Worm (Caenorhabditis elegans) whole organism, young adult: ENCODE results near the gene frpr-5.

Source experiments
- F49E8.2 ChIP-seq: sonication (generic microtip); optimal IDR thresholded peaks from 3 replicates; lab custom pipeline; 2017; ENCODE audit warnings: missing genetic modification characterization, mild to moderate bottlenecking, missing compliant biosample characterization, antibody characterized with exemption, moderate library complexity; ENCODE audit not compliant: insufficient read depth
- ama-1 ChIP-seq, 3 experiments: fragments of 150-350 bp in 1 of 3; sonication (generic microtip) in 2 of 3; optimal IDR thresholded peaks; 2 replicates each; lab custom pipeline; 2014 to 2018; ENCODE audit warnings: missing biosample characterization in 2 of 3, missing genetic modification characterization in 2 of 3, missing genetic modification reagents in 2 of 3
- him-1 ChIP-seq: sonication (generic microtip); optimal IDR thresholded peaks from 2 replicates; lab custom pipeline; 2016; ENCODE audit warnings: missing genotype, missing genetic modification reagents, missing genetic modification characterization, missing compliant biosample characterization
- hmg-20 ChIP-seq: fragments of 200-800 bp; sonication (Bioruptor generic); IDR thresholded peaks from 2 replicates; pipeline ENCODE4 v1.3.6; 2022; ENCODE audit warnings: missing genetic modification reagents, missing genetic modification characterization, missing compliant biosample characterization
- lin-26 ChIP-seq: fragments of 200-800 bp; sonication (Bioruptor generic); IDR thresholded peaks from 2 replicates; pipeline ENCODE4 v1.3.6; 2022; ENCODE audit warnings: missing genetic modification reagents, missing genetic modification characterization, missing compliant biosample characterization
- nhr-90 ChIP-seq: sonication (generic microtip); optimal IDR thresholded peaks from 2 replicates; lab custom pipeline; 2016; ENCODE audit warnings: missing genotype, mild to moderate bottlenecking, missing genetic modification characterization, missing compliant biosample characterization
- unc-62 ChIP-seq: fragments of 150-350 bp; optimal IDR thresholded peaks from 2 replicates; lab custom pipeline; 2014; ENCODE audit warnings: missing biosample characterization, missing genetic modification reagents, missing genetic modification characterization
- ztf-3 ChIP-seq: fragments of 200-800 bp; sonication (Bioruptor generic); optimal IDR thresholded peaks from 2 replicates; lab custom pipeline; 2018; ENCODE audit warnings: mild to moderate bottlenecking, missing genetic modification characterization, missing compliant biosample characterization

DNA sequence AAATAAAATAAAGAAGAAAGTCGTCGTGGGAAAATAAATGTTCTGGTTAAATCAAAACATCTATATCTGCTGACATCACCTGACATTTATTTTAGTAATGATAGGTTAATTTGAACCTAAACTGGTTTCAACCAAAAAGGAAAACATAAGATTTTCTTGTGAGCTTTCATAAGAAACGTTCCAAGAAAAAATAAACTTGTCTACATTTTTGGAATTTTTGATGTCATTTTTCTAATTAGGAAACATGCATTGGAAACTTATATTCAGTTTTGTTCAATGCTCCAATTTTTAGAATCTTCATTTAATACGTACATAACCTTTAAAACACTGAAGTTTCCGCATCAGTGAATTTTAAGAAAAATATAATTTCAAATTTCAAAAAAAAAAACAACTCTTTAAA lies 50.2 kb downstream of the frpr-5 start:
- TF ChIP-seq nhr-90 (tag; lab: Kevin White, UChicago), result no peak
- no peak for TF ChIP-seq F49E8.2 (tag; lab: Kevin White, UChicago)
- no peak for TF ChIP-seq ama-1 (optimal IDR thresholded peaks at IDR 0.05; lab: Kevin White, UChicago)
- TF ChIP-seq ama-1 (GFP tag; optimal IDR thresholded peaks at IDR 0.05; lab: Kevin White, UChicago), result no peak
- TF ChIP-seq him-1 (tag; lab: Kevin White, UChicago), result no peak
- TF ChIP-seq hmg-20 (GFP tag; lab: Robert Waterston, UW), result no peak
- no peak for TF ChIP-seq ztf-3 (GFP tag; lab: Kevin White, UChicago)
- TF ChIP-seq lin-26 (GFP tag; lab: Robert Waterston, UW), result no peak
- no peak for TF ChIP-seq unc-62 (GFP tag; lab: Kevin White, UChicago)
